Fruit fly (Drosophila melanogaster) whole organism, embryonic: ENCODE results near the gene barr.

Experiments used
- Antp ChIP-seq: fragments of 200-800 bp; sonication (Bioruptor generic); optimal IDR thresholded peaks from 3 replicates; lab custom pipeline; 2016; ENCODE audit warnings: missing biosample characterization, missing genetic modification characterization
- CG10366 ChIP-seq: fragments of 200-800 bp; sonication (Bioruptor generic); IDR thresholded peaks from 2 replicates; pipeline ENCODE4 v1.3.6; 2022; ENCODE audit warnings: missing biosample characterization, missing genetic modification characterization
- CG10543 ChIP-seq: fragments of 200-800 bp; sonication (Bioruptor generic); optimal IDR thresholded peaks from 3 replicates; lab custom pipeline; 2017; ENCODE audit warnings: missing biosample characterization, mild to moderate bottlenecking, missing genetic modification characterization, moderate library complexity
- CG12744 ChIP-seq: fragments of 200-800 bp; sonication (Bioruptor generic); optimal IDR thresholded peaks from 2 replicates; lab custom pipeline; 2016; ENCODE audit warnings: missing biosample characterization, missing genetic modification characterization
- CG15479 ChIP-seq: fragments of 200-800 bp; sonication (Bioruptor generic); optimal IDR thresholded peaks from 3 replicates; lab custom pipeline; 2019; ENCODE audit warnings: missing biosample characterization, mild to moderate bottlenecking, missing genetic modification characterization, moderate library complexity
- CG17359 ChIP-seq: fragments of 200-800 bp; sonication (Bioruptor generic); optimal IDR thresholded peaks from 3 replicates; lab custom pipeline; 2018; ENCODE audit warnings: missing biosample characterization, mild to moderate bottlenecking, missing genetic modification characterization, moderate library complexity
- CG17385 ChIP-seq: fragments of 200-800 bp; sonication (Bioruptor generic); optimal IDR thresholded peaks from 3 replicates; lab custom pipeline; 2018; ENCODE audit warnings: missing biosample characterization, mild to moderate bottlenecking, missing genetic modification characterization
- CG18262 ChIP-seq: fragments of 200-800 bp; optimal IDR thresholded peaks from 3 replicates; lab custom pipeline; 2019; ENCODE audit warnings: missing biosample characterization, mild to moderate bottlenecking, missing genetic modification characterization, moderate library complexity
- CG2120 ChIP-seq: fragments of 200-800 bp; sonication (Bioruptor generic); optimal IDR thresholded peaks from 3 replicates; lab custom pipeline; 2016; ENCODE audit warnings: missing biosample characterization, missing genetic modification characterization
- CG2202 ChIP-seq: fragments of 200-800 bp; sonication (Bioruptor generic); optimal IDR thresholded peaks from 2 replicates; lab custom pipeline; 2018; ENCODE audit warnings: missing biosample characterization, mild to moderate bottlenecking, missing genetic modification characterization
- CG2678 ChIP-seq: fragments of 200-800 bp; sonication (Bioruptor generic); optimal IDR thresholded peaks from 3 replicates; lab custom pipeline; 2019; ENCODE audit warnings: missing biosample characterization, mild to moderate bottlenecking, missing genetic modification characterization, moderate library complexity
- CG3407 ChIP-seq: fragments of 200-800 bp; sonication (Bioruptor generic); optimal IDR thresholded peaks from 2 replicates; lab custom pipeline; 2018; ENCODE audit warnings: missing biosample characterization, mild to moderate bottlenecking, missing genetic modification characterization
- CG34376 ChIP-seq: fragments of 200-800 bp; sonication (Bioruptor generic); optimal IDR thresholded peaks from 2 replicates; lab custom pipeline; 2018; ENCODE audit warnings: missing biosample characterization, mild to moderate bottlenecking, missing genetic modification characterization
- CG4424 ChIP-seq: fragments of 200-800 bp; sonication (Bioruptor generic); optimal IDR thresholded peaks from 3 replicates; lab custom pipeline; 2016; ENCODE audit warnings: missing biosample characterization, missing genetic modification characterization
- CG6813 ChIP-seq: fragments of 200-800 bp; sonication (Bioruptor generic); optimal IDR thresholded peaks from 2 replicates; lab custom pipeline; 2017; ENCODE audit warnings: missing biosample characterization, missing genetic modification characterization, mild to moderate bottlenecking, moderate library complexity, missing genetic modification reagents
- CG7928 ChIP-seq: fragments of 200-800 bp; sonication (Bioruptor generic); optimal IDR thresholded peaks from 2 replicates; lab custom pipeline; 2017; ENCODE audit warnings: missing biosample characterization, mild to moderate bottlenecking, missing genetic modification characterization
- CG7987 ChIP-seq: fragments of 200-800 bp; sonication (Bioruptor generic); optimal IDR thresholded peaks from 2 replicates; lab custom pipeline; 2018; ENCODE audit warnings: missing biosample characterization, mild to moderate bottlenecking, missing genetic modification characterization, moderate library complexity
- CG8281 ChIP-seq: fragments of 200-800 bp; sonication (Bioruptor generic); optimal IDR thresholded peaks from 2 replicates; lab custom pipeline; 2018; ENCODE audit warnings: missing biosample characterization, mild to moderate bottlenecking, missing genetic modification characterization, moderate library complexity
- Fer1 ChIP-seq: fragments of 200-800 bp; sonication (Bioruptor generic); optimal IDR thresholded peaks from 2 replicates; lab custom pipeline; 2017; ENCODE audit warnings: missing biosample characterization, mild to moderate bottlenecking, missing genetic modification characterization
- H15 ChIP-seq: fragments of 200-800 bp; sonication (Bioruptor generic); IDR thresholded peaks from 3 replicates; pipeline ENCODE4 v1.3.6; 2022; ENCODE audit warnings: missing biosample characterization, missing genetic modification characterization
- HLH4C ChIP-seq: fragments of 200-800 bp; sonication (Bioruptor generic); IDR thresholded peaks from 3 replicates; pipeline ENCODE4 v1.3.6; 2022; ENCODE audit warnings: missing biosample characterization, missing genetic modification characterization; ENCODE audit not compliant: partially characterized antibody
- Hey ChIP-seq: fragments of 200-800 bp; sonication (Bioruptor generic); optimal IDR thresholded peaks from 3 replicates; lab custom pipeline; 2018; ENCODE audit warnings: missing biosample characterization, mild to moderate bottlenecking, missing genetic modification characterization
- Hr78 ChIP-seq, 2 experiments: fragments of 200-800 bp in 1 of 2; fragments of >200 bp in 1 of 2; sonication (Bioruptor generic) in 1 of 2; optimal IDR thresholded peaks; 2 replicates each; lab custom pipeline; 2017 to 2019; ENCODE audit warnings: missing biosample characterization in 2 of 2, missing genetic modification characterization in 2 of 2, mild to moderate bottlenecking in 1 of 2, moderate library complexity in 1 of 2
- Lhr ChIP-seq: fragments of 200-800 bp; sonication (Bioruptor generic); optimal IDR thresholded peaks from 3 replicates; lab custom pipeline; 2017; ENCODE audit warnings: mild to moderate bottlenecking, missing biosample characterization, missing genetic modification reagents, missing genetic modification characterization
- Max ChIP-seq: fragments of 200-800 bp; sonication (Bioruptor generic); optimal IDR thresholded peaks from 2 replicates; lab custom pipeline; 2016; ENCODE audit warnings: missing biosample characterization, mild to moderate bottlenecking, missing genetic modification characterization
- PHDP ChIP-seq: fragments of 200-800 bp; sonication (Bioruptor generic); optimal IDR thresholded peaks from 3 replicates; lab custom pipeline; 2018; ENCODE audit warnings: missing biosample characterization, mild to moderate bottlenecking, missing genetic modification characterization, moderate library complexity
- Stat92E ChIP-seq, 3 experiments: fragments of >200 bp in 2 of 3; fragments of 200-800 bp in 1 of 3; sonication (Bioruptor generic) in 1 of 3; optimal IDR thresholded peaks; 2 replicates each; lab custom pipeline; 2017 to 2019; ENCODE audit warnings: missing biosample characterization in 3 of 3, missing genetic modification characterization in 3 of 3, mild to moderate bottlenecking in 1 of 3, moderate library complexity in 1 of 3
- Xbp1 ChIP-seq: fragments of 200-800 bp; sonication (Bioruptor generic); optimal IDR thresholded peaks from 3 replicates; lab custom pipeline; 2016; ENCODE audit warnings: missing biosample characterization, mild to moderate bottlenecking, missing genetic modification characterization
- ac ChIP-seq: fragments of 200-800 bp; sonication (Bioruptor generic); optimal IDR thresholded peaks from 3 replicates; lab custom pipeline; 2017; ENCODE audit warnings: missing biosample characterization, mild to moderate bottlenecking, missing genetic modification characterization
- ase ChIP-seq: fragments of 200-800 bp; sonication (Bioruptor generic); IDR thresholded peaks from 3 replicates; pipeline ENCODE4 v1.3.6; 2022; ENCODE audit warnings: missing biosample characterization, missing genetic modification characterization
- dmrt11E ChIP-seq: fragments of 200-800 bp; sonication (Bioruptor generic); optimal IDR thresholded peaks from 3 replicates; lab custom pipeline; 2018; ENCODE audit warnings: missing biosample characterization, mild to moderate bottlenecking, missing genetic modification characterization, moderate library complexity
- dysf ChIP-seq: fragments of 200-800 bp; sonication (Bioruptor generic); IDR thresholded peaks from 3 replicates; pipeline ENCODE4 v1.3.6; 2022; ENCODE audit warnings: missing biosample characterization, missing genetic modification characterization
- ems ChIP-seq: fragments of 200-800 bp; sonication (Bioruptor generic); optimal IDR thresholded peaks from 3 replicates; lab custom pipeline; 2016; ENCODE audit warnings: missing biosample characterization, missing genetic modification characterization
- jing ChIP-seq: fragments of 200-800 bp; sonication (Bioruptor generic); optimal IDR thresholded peaks from 2 replicates; lab custom pipeline; 2018; ENCODE audit warnings: missing biosample characterization, mild to moderate bottlenecking, missing genetic modification characterization
- lab ChIP-seq: fragments of 200-800 bp; sonication (Bioruptor generic); optimal IDR thresholded peaks from 3 replicates; lab custom pipeline; 2017; ENCODE audit warnings: missing biosample characterization, missing genetic modification characterization, mild to moderate bottlenecking, moderate library complexity, missing genetic modification reagents
- mirr ChIP-seq: fragments of 200-800 bp; sonication (Bioruptor generic); optimal IDR thresholded peaks from 3 replicates; lab custom pipeline; 2018; ENCODE audit warnings: missing biosample characterization, mild to moderate bottlenecking, missing genetic modification characterization
- pros ChIP-seq: fragments of 200-800 bp; sonication (Bioruptor generic); optimal IDR thresholded peaks from 3 replicates; lab custom pipeline; 2019; ENCODE audit warnings: missing biosample characterization, mild to moderate bottlenecking, missing genetic modification characterization, moderate library complexity
- sd ChIP-seq: fragments of 200-800 bp; sonication (Bioruptor generic); optimal IDR thresholded peaks from 3 replicates; lab custom pipeline; 2018; ENCODE audit warnings: missing biosample characterization, mild to moderate bottlenecking, missing genetic modification characterization, moderate library complexity
- sens ChIP-seq: fragments of 200-800 bp; sonication (Bioruptor generic); peaks from one replicate; lab custom pipeline; 2016; ENCODE audit warnings: missing biosample characterization, missing genetic modification characterization
- stc ChIP-seq: fragments of 200-800 bp; sonication (Bioruptor generic); IDR thresholded peaks from 2 replicates; pipeline ENCODE4 v1.3.6; 2022; ENCODE audit warnings: missing biosample characterization, missing genetic modification characterization
- sug ChIP-seq: fragments of 200-800 bp; optimal IDR thresholded peaks from 2 replicates; lab custom pipeline; 2019; ENCODE audit warnings: missing biosample characterization, mild to moderate bottlenecking, missing genetic modification characterization, moderate library complexity
- tin ChIP-seq: fragments of 200-800 bp; sonication (Bioruptor generic); optimal IDR thresholded peaks from 3 replicates; lab custom pipeline; 2016; ENCODE audit warnings: missing biosample characterization, missing genetic modification characterization
- tll ChIP-seq, 2 experiments: fragments of 200-800 bp in 1 of 2; fragments of >200 bp in 1 of 2; sonication (Bioruptor generic) in 1 of 2; optimal IDR thresholded peaks; 2 replicates each; lab custom pipeline; 2017 to 2019; ENCODE audit warnings: missing biosample characterization in 2 of 2, missing genetic modification characterization in 2 of 2, mild to moderate bottlenecking in 1 of 2, moderate library complexity in 1 of 2
- twi ChIP-seq: fragments of 200-800 bp; optimal IDR thresholded peaks from 2 replicates; lab custom pipeline; 2019; ENCODE audit warnings: missing biosample characterization, mild to moderate bottlenecking, missing genetic modification characterization, moderate library complexity
- usp ChIP-seq: fragments of >200 bp; optimal IDR thresholded peaks from 2 replicates; lab custom pipeline; 2017; ENCODE audit warnings: missing biosample characterization, missing genetic modification characterization
- wdn ChIP-seq: fragments of 200-800 bp; sonication (Bioruptor generic); IDR thresholded peaks from 2 replicates; pipeline ENCODE4 v1.3.6; 2022; ENCODE audit warnings: missing biosample characterization, missing genetic modification characterization
- wor ChIP-seq: fragments of 200-800 bp; sonication (Bioruptor generic); IDR thresholded peaks from 2 replicates; pipeline ENCODE4 v1.3.6; 2022; ENCODE audit warnings: missing biosample characterization, missing genetic modification characterization
- zfh2 ChIP-seq: fragments of 200-800 bp; sonication (Bioruptor generic); optimal IDR thresholded peaks from 2 replicates; lab custom pipeline; 2016; ENCODE audit warnings: missing biosample characterization, missing genetic modification characterization

Gene barr

DNA sequence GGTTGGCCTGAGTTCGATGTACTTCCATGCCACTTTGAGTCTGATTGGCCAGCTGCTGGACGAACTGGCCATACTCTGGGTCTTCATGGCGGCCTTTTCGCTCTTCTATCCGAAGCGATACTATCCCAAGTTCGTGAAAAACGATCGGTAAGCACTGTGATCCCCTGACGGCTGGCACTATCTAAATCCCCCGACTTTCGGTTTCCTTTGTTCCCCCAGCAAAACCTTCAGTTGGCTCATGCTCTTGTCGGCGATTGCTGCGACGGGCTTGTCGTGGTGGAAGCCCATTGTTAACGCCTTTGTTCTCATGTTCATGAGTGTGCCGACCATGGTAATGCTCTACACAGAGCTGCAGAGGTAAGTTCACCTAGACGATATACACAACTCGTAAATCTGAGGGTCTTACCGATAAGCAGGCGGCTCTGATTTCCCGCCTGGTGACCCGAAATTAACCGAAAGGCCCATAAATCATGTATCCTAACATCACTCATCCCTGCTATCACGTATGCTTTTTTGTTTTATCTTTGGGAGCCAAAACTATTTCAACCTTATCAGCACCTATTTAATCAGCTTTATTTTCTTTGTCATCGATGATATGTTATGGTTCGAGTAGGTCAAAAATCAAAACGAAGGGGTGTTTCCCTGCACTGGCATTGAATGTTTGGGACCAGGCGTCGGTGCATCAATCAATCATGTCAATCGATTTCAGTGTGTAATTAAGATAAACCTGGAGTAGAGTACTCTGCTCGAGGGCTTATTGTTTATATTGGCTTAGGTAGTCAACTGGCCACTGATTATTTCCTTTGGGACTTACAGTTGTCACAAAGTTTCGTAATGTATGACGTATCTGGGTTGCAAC, 8.2 kb upstream of the barr start (continued):
- TF ChIP-seq dmrt11E (tag; lab: Kevin White, UChicago) (peak; percentile 6), lab (GFP tag; lab: Kevin White, UChicago) (peak; percentile 86), Lhr (no peak), Hr78 (GFP tag; optimal IDR thresholded peaks at IDR 0.05; lab: Kevin White, UChicago) (peak in 1 of 2 experiments; percentile 93), CG34376 (GFP tag; lab: Kevin White, UChicago) (peak; percentile 70), CG8281 (tag; lab: Kevin White, UChicago) (no peak), CG2202 (tag; lab: Kevin White, UChicago) (no peak), CG10543 (GFP tag; lab: Kevin White, UChicago) (peak; percentile 13), sd (tag; lab: Kevin White, UChicago) (peak; percentile 33), Hey (tag; lab: Kevin White, UChicago) (no peak), Max (GFP tag; lab: Kevin White, UChicago) (no peak), tll (GFP tag; optimal IDR thresholded peaks at IDR 0.05; lab: Kevin White, UChicago) (peak in 1 of 2 experiments; percentile 46), CG18262 (no peak), Stat92E (GFP tag; optimal IDR thresholded peaks at IDR 0.05; lab: Kevin White, UChicago) (no peak), PHDP (tag; lab: Kevin White, UChicago) (no peak), HLH4C (GFP tag; lab: Robert Waterston, UW) (no peak), CG2678 (tag; lab: Kevin White, UChicago) (no peak), CG6813 (GFP tag; lab: Kevin White, UChicago) (no peak), CG2120 (GFP tag; lab: Kevin White, UChicago) (no peak), Fer1 (no peak), CG3407 (GFP tag; lab: Kevin White, UChicago) (no peak), ems (GFP tag; lab: Kevin White, UChicago) (no peak), wor (GFP tag; lab: Robert Waterston, UW) (no peak), H15 (no peak), CG10366 (GFP tag; lab: Robert Waterston, UW) (no peak), CG7987 (GFP tag; lab: Kevin White, UChicago) (no peak), wdn (GFP tag; lab: Robert Waterston, UW) (no peak), CG12744 (GFP tag; lab: Kevin White, UChicago) (no peak), jing (no peak), pros (GFP tag; lab: Kevin White, UChicago) (peak; percentile 41), usp (GFP tag; lab: Kevin White, UChicago) (no peak), zfh2 (GFP tag; lab: Kevin White, UChicago) (no peak), ac (no peak), tin (GFP tag; lab: Kevin White, UChicago) (no peak), sug (tag; lab: Kevin White, UChicago) (peak; percentile 36), dysf (GFP tag; lab: Robert Waterston, UW) (no peak), Xbp1 (GFP tag; lab: Kevin White, UChicago) (no peak), CG15479 (GFP tag; lab: Kevin White, UChicago) (no peak), twi (tag; lab: Kevin White, UChicago) (no peak), stc (GFP tag; lab: Robert Waterston, UW) (no peak), mirr (GFP tag; lab: Kevin White, UChicago) (peak; percentile 40), ase (GFP tag; lab: Robert Waterston, UW) (no peak), Antp (GFP tag; lab: Kevin White, UChicago) (no peak), CG17385 (GFP tag; lab: Kevin White, UChicago) (no peak), CG7928 (GFP tag; lab: Kevin White, UChicago) (no peak), CG17359 (no peak), sens (GFP tag; lab: Kevin White, UChicago) (peak; percentile 75), CG4424 (no peak)
